Worm (Caenorhabditis elegans) whole organism, mixed stage, embryonic: Measurements from ENCODE around the gene dlat-2.
A peak's percentile ranks its signal among the peaks of the same experiment; 100 is the strongest.

ENCODE experiments used
- M03D4.4 ChIP-seq: sonication (generic microtip); optimal IDR thresholded peaks from 2 replicates; lab custom pipeline; 2017; ENCODE audit warnings: mild to moderate bottlenecking, missing genetic modification characterization, missing compliant biosample characterization
- bed-3 ChIP-seq: fragments of 200-800 bp; sonication (Bioruptor generic); optimal IDR thresholded peaks from 3 replicates; lab custom pipeline; 2018; ENCODE audit warnings: mild to moderate bottlenecking, missing genetic modification characterization, moderate library complexity, missing compliant biosample characterization
- blmp-1 ChIP-seq: fragments of 150-350 bp; optimal IDR thresholded peaks from 2 replicates; lab custom pipeline; 2014; ENCODE audit warnings: missing biosample characterization, missing genetic modification characterization
- ceh-39 ChIP-seq: fragments of 150-350 bp; optimal IDR thresholded peaks from 2 replicates; lab custom pipeline; 2014; ENCODE audit warnings: missing biosample characterization, missing genetic modification characterization
- ceh-43 ChIP-seq: fragments of 200-800 bp; sonication (Bioruptor generic); optimal IDR thresholded peaks from 2 replicates; lab custom pipeline; 2018; ENCODE audit warnings: mild to moderate bottlenecking, missing genetic modification characterization, moderate library complexity, missing compliant biosample characterization
- ces-1 ChIP-seq: fragments of 150-350 bp; optimal IDR thresholded peaks from 2 replicates; lab custom pipeline; 2014; ENCODE audit warnings: missing biosample characterization, missing genetic modification reagents, missing genetic modification characterization
- drap-1 ChIP-seq: fragments of 200-800 bp; sonication (Bioruptor generic); optimal IDR thresholded peaks from 3 replicates; lab custom pipeline; 2018; ENCODE audit warnings: mild to moderate bottlenecking, missing genetic modification characterization, missing compliant biosample characterization
- flh-1 ChIP-seq: fragments of 200-800 bp; sonication (Bioruptor generic); optimal IDR thresholded peaks from 2 replicates; lab custom pipeline; 2018; ENCODE audit warnings: mild to moderate bottlenecking, missing genetic modification characterization, moderate library complexity, missing compliant biosample characterization
- ham-2 ChIP-seq: fragments of 200-800 bp; sonication (Bioruptor generic); optimal IDR thresholded peaks from 2 replicates; lab custom pipeline; 2018; ENCODE audit warnings: mild to moderate bottlenecking, missing genetic modification characterization, missing compliant biosample characterization
- hlh-1 ChIP-seq: fragments of 150-350 bp; optimal IDR thresholded peaks from 2 replicates; lab custom pipeline; 2014; ENCODE audit warnings: missing biosample characterization, missing genetic modification reagents, missing genetic modification characterization
- lin-32 ChIP-seq: fragments of 200-800 bp; sonication (Bioruptor generic); optimal IDR thresholded peaks from 2 replicates; lab custom pipeline; 2018; ENCODE audit warnings: mild to moderate bottlenecking, missing genetic modification characterization, missing compliant biosample characterization
- mab-5 ChIP-seq: fragments of 150-350 bp; optimal IDR thresholded peaks from 2 replicates; lab custom pipeline; 2014; ENCODE audit warnings: missing biosample characterization, missing genetic modification characterization
- mep-1 ChIP-seq: fragments of 150-350 bp; optimal IDR thresholded peaks from 2 replicates; lab custom pipeline; 2017; ENCODE audit warnings: missing biosample characterization, missing genetic modification reagents, missing genetic modification characterization, inconsistent platforms
- mls-2 ChIP-seq: sonication (generic microtip); optimal IDR thresholded peaks from 2 replicates; lab custom pipeline; 2016; ENCODE audit warnings: mild to moderate bottlenecking, missing genetic modification characterization, moderate library complexity, missing compliant biosample characterization
- nhr-12 ChIP-seq: fragments of 150-350 bp; optimal IDR thresholded peaks from 2 replicates; lab custom pipeline; 2014; ENCODE audit warnings: missing biosample characterization, missing genetic modification characterization
- nhr-2 ChIP-seq: fragments of 150-350 bp; optimal IDR thresholded peaks from 2 replicates; lab custom pipeline; 2014; ENCODE audit warnings: missing biosample characterization, missing genetic modification characterization
- nhr-237 ChIP-seq: fragments of 150-350 bp; optimal IDR thresholded peaks from 2 replicates; lab custom pipeline; 2014; ENCODE audit warnings: missing biosample characterization, missing genetic modification characterization
- nhr-28 ChIP-seq: fragments of 150-350 bp; optimal IDR thresholded peaks from 2 replicates; lab custom pipeline; 2014; ENCODE audit warnings: missing biosample characterization, missing genetic modification characterization
- pha-4 ChIP-seq: fragments of 150-350 bp; optimal IDR thresholded peaks from 2 replicates; lab custom pipeline; 2018; ENCODE audit warnings: missing biosample characterization, missing genetic modification reagents, missing genetic modification characterization
- sem-2 ChIP-seq: fragments of 200-800 bp; sonication (Bioruptor generic); optimal IDR thresholded peaks from 2 replicates; lab custom pipeline; 2018; ENCODE audit warnings: mild to moderate bottlenecking, missing genetic modification characterization, missing compliant biosample characterization
- snpc-4 ChIP-seq: fragments of 150-350 bp; optimal IDR thresholded peaks from 2 replicates; lab custom pipeline; 2014; ENCODE audit warnings: missing biosample characterization, missing genetic modification characterization
- sptf-1 ChIP-seq: sonication (generic microtip); optimal IDR thresholded peaks from 2 replicates; lab custom pipeline; 2017; ENCODE audit warnings: mild to moderate bottlenecking, missing genetic modification characterization, moderate library complexity, missing compliant biosample characterization
- unc-39 ChIP-seq: fragments of 150-350 bp; optimal IDR thresholded peaks from 2 replicates; lab custom pipeline; 2014; ENCODE audit warnings: missing biosample characterization, missing genetic modification characterization
- ztf-11 ChIP-seq: fragments of 150-350 bp; optimal IDR thresholded peaks from 2 replicates; lab custom pipeline; 2014; ENCODE audit warnings: missing biosample characterization, missing genetic modification characterization

The dlat-2 gene

ce11 chrIV:17413343-17413742, 32.9 kb downstream of the dlat-2 start:
- TF ChIP-seq ceh-43 (GFP tag; lab: Kevin White, UChicago) = no peak

- TF ChIP-seq M03D4.4 (tag; lab: Kevin White, UChicago) (no peak), hlh-1 (no peak), ceh-43 (GFP tag; lab: Kevin White, UChicago) (no peak)
These were observed 37.3 kb downstream of the dlat-2 start, which contains the start of gene npr-26 for ce11 chrIV:17417723-17418122. Gene npr-26 (minus strand): TSS chrIV:17417823.

ce11 chrIV:17426970-17427369, 46.5 kb downstream of the dlat-2 start:
- no peak for TF ChIP-seq ztf-11
- TF ChIP-seq nhr-237 (tag; lab: Kevin White, UChicago) = no peak
- peak; percentile 17 for TF ChIP-seq ces-1 (GFP tag; lab: Kevin White, UChicago)
- TF ChIP-seq pha-4 (tag; lab: Kevin White, UChicago) = no peak

- TF ChIP-seq ztf-11 (no peak), sptf-1 (no peak), blmp-1 (no peak), mab-5 (no peak), ceh-39 (tag; lab: Kevin White, UChicago) (no peak), lin-32 (GFP tag; lab: Kevin White, UChicago) (no peak), nhr-12 (tag; lab: Kevin White, UChicago) (no peak), sem-2 (GFP tag; lab: Kevin White, UChicago) (no peak), pha-4 (tag; lab: Kevin White, UChicago) (no peak), bed-3 (GFP tag; lab: Kevin White, UChicago) (no peak), flh-1 (GFP tag; lab: Kevin White, UChicago) (no peak), snpc-4 (tag; lab: Kevin White, UChicago) (no peak), ham-2 (no peak), mls-2 (tag; lab: Kevin White, UChicago) (no peak), ces-1 (GFP tag; lab: Kevin White, UChicago) (no peak), unc-39 (tag; lab: Kevin White, UChicago) (no peak), mep-1 (tag; lab: Kevin White, UChicago) (no peak), nhr-2 (tag; lab: Kevin White, UChicago) (no peak)
- TF ChIP-seq, all 35 proteins: peak for 0
These were observed 47.0 kb downstream of the dlat-2 start, which contains the start of gene C06A12.3 for ce11 chrIV:17427423-17427822. Gene C06A12.3 (plus strand): TSS chrIV:17427723.

- no peak for TF ChIP-seq nhr-2 (tag; lab: Kevin White, UChicago)
- no peak for TF ChIP-seq pha-4 (tag; lab: Kevin White, UChicago)
- no peak for TF ChIP-seq ceh-43 (GFP tag; lab: Kevin White, UChicago)
- TF ChIP-seq mls-2 (tag; lab: Kevin White, UChicago) = no peak
- no peak for TF ChIP-seq flh-1 (GFP tag; lab: Kevin White, UChicago)
- TF ChIP-seq nhr-28 (tag; lab: Kevin White, UChicago) = no peak
- TF ChIP-seq drap-1 (GFP tag; lab: Kevin White, UChicago) = no peak
- TF ChIP-seq snpc-4 (tag; lab: Kevin White, UChicago) = no peak
- TF ChIP-seq nhr-237 (tag; lab: Kevin White, UChicago) = no peak
These were observed 50.9 kb downstream of the dlat-2 start, which contains the start of gene lact-6 for ce11 chrIV:17431287-17431686. Gene lact-6 (minus strand): TSS chrIV:17431387.
